Worm (Caenorhabditis elegans): ENCODE data around the gene ttbk-7.
A peak's percentile ranks its signal among the peaks of the same experiment; 100 is the strongest.

The ttbk-7 gene

DNA sequence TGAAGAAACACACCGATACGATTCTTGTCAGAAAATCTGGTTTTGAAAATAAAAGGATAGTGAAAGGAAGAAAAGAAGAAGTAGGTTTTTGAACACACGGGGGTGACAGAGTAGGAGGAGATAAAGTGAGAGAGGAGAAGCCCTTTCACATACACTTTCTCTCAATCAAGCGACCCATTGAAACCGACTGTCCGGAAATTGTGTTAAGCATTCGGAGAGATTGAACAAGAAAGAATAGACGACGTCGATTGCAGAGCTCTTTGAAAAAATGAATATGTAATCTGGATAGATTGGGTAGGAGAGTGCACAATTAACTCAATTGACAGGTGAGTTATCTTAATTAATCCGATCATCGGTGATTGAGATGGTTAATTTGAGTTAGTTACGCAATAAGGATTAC, 5.6 kb upstream of the ttbk-7 start:
- TF ChIP-seq pqm-1 (tag; optimal IDR thresholded peaks at IDR 0.05) = no peak
- no peak for TF ChIP-seq ceh-82 (tag; optimal IDR thresholded peaks at IDR 0.05)
- TF ChIP-seq zip-2 (tag; optimal IDR thresholded peaks at IDR 0.05) = no peak
- peak; percentile 49 for TF ChIP-seq aha-1 (tag)
- peak; percentile 46 for TF ChIP-seq ces-1 (GFP tag; optimal IDR thresholded peaks at IDR 0.05)
- TF ChIP-seq D1046.2 (GFP tag; IDR thresholded peaks at IDR 0.05) = no peak
- TF ChIP-seq lsy-2 (tag; optimal IDR thresholded peaks at IDR 0.05) = no peak
- TF ChIP-seq saeg-2 (GFP tag; IDR thresholded peaks at IDR 0.05) = no peak

DNA sequence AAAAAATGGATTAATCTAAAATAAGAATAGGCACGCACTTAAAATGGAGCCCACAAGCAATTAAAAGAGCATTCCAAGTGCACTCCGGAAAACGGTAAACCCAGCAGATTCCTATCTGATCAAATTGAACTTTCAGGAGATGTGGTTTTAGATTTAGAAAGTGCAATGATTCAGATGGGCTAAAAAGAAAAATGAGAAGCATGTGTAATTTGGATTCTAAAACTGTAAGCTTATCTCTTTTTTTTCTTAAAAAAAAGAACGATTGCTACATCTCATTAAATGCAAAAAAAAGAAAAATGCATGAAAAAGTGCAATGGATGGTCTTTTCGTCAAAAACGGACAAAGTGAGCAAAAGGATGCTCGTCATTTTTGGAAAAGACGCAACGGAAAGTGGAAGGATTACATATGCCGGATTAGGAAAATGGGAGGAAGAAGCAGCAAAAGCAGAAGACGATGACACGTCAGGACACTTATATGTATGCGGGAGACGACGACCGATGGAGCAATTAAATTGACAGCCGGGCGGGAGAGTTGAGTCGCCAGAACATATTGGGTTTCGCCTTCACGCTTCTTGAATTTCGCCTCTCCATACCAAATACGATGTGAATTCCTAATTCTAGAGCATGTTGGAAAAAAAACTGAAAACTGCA, 3.0 kb upstream of the ttbk-7 start:
- TF ChIP-seq unc-62 (GFP tag; optimal IDR thresholded peaks at IDR 0.05 in 1 of 2) (peak in 1 of 2 experiments; percentile 76), unc-62 (tag; optimal IDR thresholded peaks at IDR 0.05) (no peak), ceh-20 (GFP tag; IDR thresholded peaks at IDR 0.05) (0 out of 2 replicates have a peak, but pooled peaks have one; percentile 29), lsy-2 (tag; optimal IDR thresholded peaks at IDR 0.05) (peak in 1 of 2 experiments; percentile 17), jun-1 (tag; optimal IDR thresholded peaks at IDR 0.05) (no peak), mdl-1 (tag; optimal IDR thresholded peaks at IDR 0.05) (no peak), aha-1 (tag) (peak; percentile 43)

DNA sequence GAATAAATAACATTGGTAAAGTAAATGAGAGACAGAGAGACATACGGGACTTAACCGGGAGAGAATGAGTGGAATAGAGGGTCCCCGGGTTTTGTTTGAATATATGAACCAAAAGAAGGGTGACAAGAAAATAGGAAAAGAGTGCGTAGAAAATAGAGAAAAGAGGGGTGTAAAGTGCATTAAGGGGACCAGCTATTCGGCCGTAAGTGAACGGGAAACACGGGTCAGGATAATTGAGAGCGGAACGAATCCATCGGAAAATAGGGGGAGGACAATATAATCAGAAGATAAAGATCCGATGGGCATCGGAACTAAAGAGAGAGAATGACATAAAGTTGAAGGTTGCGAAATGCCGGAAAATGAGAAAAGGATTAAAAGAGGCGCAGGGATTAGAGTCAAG, 1.7 kb upstream of the ttbk-7 start:
- no peak for TF ChIP-seq F37D6.2 (tag; optimal IDR thresholded peaks at IDR 0.05)
- TF ChIP-seq fkh-10 (GFP tag; optimal IDR thresholded peaks at IDR 0.05) = no peak
- TF ChIP-seq hlh-11 (tag; optimal IDR thresholded peaks at IDR 0.05) = no peak
- no peak for TF ChIP-seq egl-27 (tag; optimal IDR thresholded peaks at IDR 0.05)
- TF ChIP-seq snpc-1.2 (GFP tag; IDR thresholded peaks at IDR 0.05) = no peak
- no peak for TF ChIP-seq pha-4 (GFP tag; IDR thresholded peaks at IDR 0.05)
- no peak for TF ChIP-seq pha-4 (tag; optimal IDR thresholded peaks at IDR 0.05)
- TF ChIP-seq jun-1 (tag; optimal IDR thresholded peaks at IDR 0.05) = no peak
- TF ChIP-seq skn-1 (tag; optimal IDR thresholded peaks at IDR 0.05) = no peak
- TF ChIP-seq F44E2.7 (GFP tag; IDR thresholded peaks at IDR 0.05) = no peak
- TF ChIP-seq ZK546.5 (tag; optimal IDR thresholded peaks at IDR 0.05) = no peak
- no peak for TF ChIP-seq zag-1 (tag; optimal IDR thresholded peaks at IDR 0.05)
- TF ChIP-seq mes-2 (tag; optimal IDR thresholded peaks at IDR 0.05; ENCODE audit: poor library complexity, severe bottlenecking) = no peak
- no peak for TF ChIP-seq dve-1 (tag; optimal IDR thresholded peaks at IDR 0.05; ENCODE audit: insufficient read depth)
- no peak for TF ChIP-seq mdl-1 (tag; optimal IDR thresholded peaks at IDR 0.05)
- no peak for TF ChIP-seq T26A8.4 (GFP tag; IDR thresholded peaks at IDR 0.05)
- TF ChIP-seq pqm-1 (tag; optimal IDR thresholded peaks at IDR 0.05) = no peak
- no peak for TF ChIP-seq lin-29 (GFP tag; IDR thresholded peaks at IDR 0.05)
- TF ChIP-seq F26F4.8 (GFP tag; conservative IDR thresholded peaks at IDR 0.05) = no peak
- no peak for TF ChIP-seq F49E8.2 (tag; optimal IDR thresholded peaks at IDR 0.05; ENCODE audit: borderline replicate concordance)
- TF ChIP-seq Y48G9A.11 (GFP tag; IDR thresholded peaks at IDR 0.05) = no peak

DNA sequence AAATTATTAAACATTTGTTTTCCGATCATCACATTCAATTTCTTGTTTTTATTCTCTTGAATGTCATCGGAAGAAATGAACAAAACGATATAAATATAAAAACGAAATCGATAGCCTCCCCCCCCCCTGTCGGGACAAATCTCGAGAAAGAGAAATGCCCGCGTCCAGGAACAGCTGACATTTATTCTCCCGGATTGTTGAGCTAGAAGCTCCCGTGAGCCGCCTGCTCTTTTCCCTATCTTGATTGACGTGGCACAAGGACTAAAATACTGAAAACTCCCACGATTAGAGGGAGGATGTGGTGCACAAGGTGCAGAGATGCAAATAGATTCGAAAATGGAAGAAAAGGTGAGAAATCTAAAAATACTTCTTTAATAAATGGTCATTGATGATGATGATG, 1.2 kb upstream of the ttbk-7 start:
- TF ChIP-seq hlh-11 (tag; optimal IDR thresholded peaks at IDR 0.05) = peak; percentile 32
- TF ChIP-seq daf-16 (GFP tag; optimal IDR thresholded peaks at IDR 0.05) = peak in 1 of 2 experiments; percentile 31
- TF ChIP-seq daf-16 (tag; optimal IDR thresholded peaks at IDR 0.05) = no peak
- no peak for TF ChIP-seq unc-62 (GFP tag; optimal IDR thresholded peaks at IDR 0.05 in 1 of 2)
- no peak for TF ChIP-seq unc-62 (tag; optimal IDR thresholded peaks at IDR 0.05)
- no peak for TF ChIP-seq hmg-1.1 (GFP tag; IDR thresholded peaks at IDR 0.05)
- no peak for TF ChIP-seq F37D6.2 (tag; optimal IDR thresholded peaks at IDR 0.05)
- TF ChIP-seq tag-97 (GFP tag; IDR thresholded peaks at IDR 0.05) = no peak
- no peak for TF ChIP-seq mxl-3 (GFP tag; optimal IDR thresholded peaks at IDR 0.05)
